Fruit fly (Drosophila melanogaster): ENCODE measurements around the gene CG10472.

Gene CG10472

dm6 chr3L:6012950-6013349 is 49.8 kb downstream of the CG10472 start:
- TF ChIP-seq dsx (GFP tag; optimal IDR thresholded peaks at IDR 0.05; ENCODE audit: poor library complexity, severe bottlenecking), result no peak
- TF ChIP-seq CG7368 (GFP tag; optimal IDR thresholded peaks at IDR 0.05), result no peak
- no peak for TF ChIP-seq cyc (GFP tag; optimal IDR thresholded peaks at IDR 0.05)
- TF ChIP-seq Blimp-1 (GFP tag; optimal IDR thresholded peaks at IDR 0.05), result no peak
- no peak for TF ChIP-seq svp (GFP tag)
- TF ChIP-seq CG1621 (tag; optimal IDR thresholded peaks at IDR 0.05), result no peak
- no peak for TF ChIP-seq OdsH (GFP tag; optimal IDR thresholded peaks at IDR 0.05)
- TF ChIP-seq acj6 (GFP tag; optimal IDR thresholded peaks at IDR 0.05), result no peak
- TF ChIP-seq dac (GFP tag; optimal IDR thresholded peaks at IDR 0.05), result no peak
- no peak for TF ChIP-seq Eip75B (GFP tag; optimal IDR thresholded peaks at IDR 0.05)
- TF ChIP-seq achi (GFP tag; optimal IDR thresholded peaks at IDR 0.05), result no peak
- TF ChIP-seq Ets96B (tag; optimal IDR thresholded peaks at IDR 0.05), result no peak
- no peak for TF ChIP-seq CG6276 (GFP tag; optimal IDR thresholded peaks at IDR 0.05)
